Worm (Caenorhabditis elegans): ENCODE data around the gene tag-89.

tag-89 gene

ce11 chrIV:11434575-11434974, 40.2 kb downstream of the tag-89 start:
- TF ChIP-seq hmbx-1 (tag; optimal IDR thresholded peaks at IDR 0.05) (no peak), ceh-36 (tag; optimal IDR thresholded peaks at IDR 0.05) (no peak), aly-1 (tag; optimal IDR thresholded peaks at IDR 0.05) (no peak), ama-1 (optimal IDR thresholded peaks at IDR 0.05) (no peak), sea-1 (GFP tag; conservative IDR thresholded peaks at IDR 0.05) (no peak), ceh-13 (GFP tag; optimal IDR thresholded peaks at IDR 0.05) (no peak), ets-7 (tag; optimal IDR thresholded peaks at IDR 0.05) (no peak), tbx-11 (GFP tag; IDR thresholded peaks at IDR 0.05) (no peak), hmg-4 (GFP tag; optimal IDR thresholded peaks at IDR 0.05) (no peak), F13C5.2 (tag; optimal IDR thresholded peaks at IDR 0.05) (no peak), B0310.2 (tag; optimal IDR thresholded peaks at IDR 0.05) (no peak), tbx-37 (GFP tag; conservative IDR thresholded peaks at IDR 0.05) (no peak), hnd-1 (tag; optimal IDR thresholded peaks at IDR 0.05) (no peak), scrt-1 (GFP tag; IDR thresholded peaks at IDR 0.05) (no peak), pes-1 (GFP tag; IDR thresholded peaks at IDR 0.05) (no peak), flt-1 (GFP tag; IDR thresholded peaks at IDR 0.05) (no peak), tra-4 (tag; optimal IDR thresholded peaks at IDR 0.05) (no peak)

DNA sequence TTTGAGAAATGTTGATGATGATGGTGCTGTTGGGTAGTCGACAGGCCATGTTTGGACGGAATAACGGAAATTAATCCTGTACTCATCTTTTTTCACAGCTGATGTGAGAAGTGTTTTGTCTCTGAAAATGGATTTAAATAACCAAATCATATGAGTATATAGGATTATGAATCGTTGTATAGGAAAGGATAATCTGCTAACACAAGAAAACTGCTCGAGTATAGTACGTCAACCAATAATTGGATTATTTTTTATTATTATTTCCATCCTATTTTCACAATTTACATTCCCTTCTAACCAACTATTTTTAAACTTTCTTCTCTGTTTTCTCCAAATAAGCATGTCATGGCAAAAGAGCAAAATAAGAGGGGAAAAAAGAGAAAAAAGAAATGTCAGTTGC, 41.4 kb downstream of the tag-89 start:
- TF ChIP-seq tra-4 (tag; optimal IDR thresholded peaks at IDR 0.05) (no peak), aly-1 (tag; optimal IDR thresholded peaks at IDR 0.05) (no peak)

DNA sequence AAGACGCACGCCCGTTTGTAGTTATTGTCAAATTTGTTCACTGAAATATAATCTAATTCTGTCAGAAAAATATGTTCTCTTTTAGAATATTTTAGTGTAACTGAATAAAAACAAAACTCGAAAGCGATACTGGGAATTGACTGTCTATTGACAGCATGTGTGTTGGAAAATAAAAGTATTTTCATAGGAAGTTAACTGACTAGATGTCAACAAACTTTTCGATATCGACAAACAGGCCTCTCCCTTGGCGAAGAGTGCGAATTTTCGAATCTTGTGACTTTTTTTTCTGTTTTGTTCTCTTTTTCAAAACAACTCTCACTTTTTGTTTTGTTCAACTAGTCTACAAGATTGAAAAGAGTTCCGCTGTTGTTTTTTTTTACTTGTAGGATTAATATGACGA, 43.9 kb downstream of the tag-89 start:
- TF ChIP-seq hmg-4 (GFP tag; optimal IDR thresholded peaks at IDR 0.05) (no peak), flt-1 (GFP tag; IDR thresholded peaks at IDR 0.05) (no peak), tbx-37 (GFP tag; conservative IDR thresholded peaks at IDR 0.05) (no peak), aly-1 (tag; optimal IDR thresholded peaks at IDR 0.05) (no peak), F13C5.2 (tag; optimal IDR thresholded peaks at IDR 0.05) (no peak), ceh-36 (tag; optimal IDR thresholded peaks at IDR 0.05) (no peak), ceh-13 (GFP tag; optimal IDR thresholded peaks at IDR 0.05) (no peak), B0310.2 (tag; optimal IDR thresholded peaks at IDR 0.05) (no peak), pes-1 (GFP tag; IDR thresholded peaks at IDR 0.05) (no peak), ama-1 (optimal IDR thresholded peaks at IDR 0.05) (no peak), hmbx-1 (tag; optimal IDR thresholded peaks at IDR 0.05) (no peak), tbx-11 (GFP tag; IDR thresholded peaks at IDR 0.05) (no peak), scrt-1 (GFP tag; IDR thresholded peaks at IDR 0.05) (no peak), tra-4 (tag; optimal IDR thresholded peaks at IDR 0.05) (no peak), hnd-1 (tag; optimal IDR thresholded peaks at IDR 0.05) (no peak), ets-7 (tag; optimal IDR thresholded peaks at IDR 0.05) (no peak), sea-1 (GFP tag; conservative IDR thresholded peaks at IDR 0.05) (no peak)
